Fruit fly (Drosophila melanogaster) whole organism, embryonic: ENCODE measurements around the gene PIP4K.

Experiments used
- Atf3 ChIP-seq: fragments of 200-800 bp; sonication (Bioruptor generic); optimal IDR thresholded peaks from 3 replicates; lab custom pipeline; 2016; ENCODE audit warnings: missing biosample characterization, missing genetic modification characterization
- BEAF-32 ChIP-seq: fragments of 200-800 bp; sonication (Bioruptor generic); optimal IDR thresholded peaks from 3 replicates; lab custom pipeline; 2017; ENCODE audit warnings: missing biosample characterization, missing genetic modification characterization, mild to moderate bottlenecking, moderate library complexity, missing genetic modification reagents
- CG1024 ChIP-seq: fragments of 200-800 bp; sonication (Bioruptor generic); IDR thresholded peaks from 2 replicates; pipeline ENCODE4 v1.3.6; 2022; ENCODE audit warnings: missing biosample characterization, missing genetic modification characterization
- CG10274 ChIP-seq: fragments of 200-800 bp; sonication (Bioruptor generic); optimal IDR thresholded peaks from 3 replicates; lab custom pipeline; 2017; ENCODE audit warnings: missing biosample characterization, mild to moderate bottlenecking, missing genetic modification characterization
- CG10654 ChIP-seq: fragments of 200-800 bp; sonication (Bioruptor generic); optimal IDR thresholded peaks from 2 replicates; lab custom pipeline; 2016; ENCODE audit warnings: missing biosample characterization, missing genetic modification characterization
- CG11398 ChIP-seq: fragments of 200-800 bp; sonication (Bioruptor generic); optimal IDR thresholded peaks from 2 replicates; lab custom pipeline; 2016; ENCODE audit warnings: missing biosample characterization, missing genetic modification characterization
- CG11695 ChIP-seq: fragments of 200-800 bp; sonication (Bioruptor generic); IDR thresholded peaks from 3 replicates; pipeline ENCODE4 v1.3.6; 2022; ENCODE audit warnings: missing biosample characterization, missing genetic modification characterization
- CG11696 ChIP-seq: fragments of 200-800 bp; sonication (Bioruptor generic); IDR thresholded peaks from 2 replicates; pipeline ENCODE4 v1.3.6; 2022; ENCODE audit warnings: missing biosample characterization, missing genetic modification characterization
- CG1233 ChIP-seq: fragments of 200-800 bp; sonication (Bioruptor generic); optimal IDR thresholded peaks from 4 replicates; lab custom pipeline; 2018; ENCODE audit warnings: missing biosample characterization, mild to moderate bottlenecking, missing genetic modification characterization
- CG12744 ChIP-seq: fragments of 200-800 bp; sonication (Bioruptor generic); optimal IDR thresholded peaks from 2 replicates; lab custom pipeline; 2016; ENCODE audit warnings: missing biosample characterization, missing genetic modification characterization
- CG13775 ChIP-seq: fragments of 200-800 bp; sonication (Bioruptor generic); optimal IDR thresholded peaks from 3 replicates; lab custom pipeline; 2017; ENCODE audit warnings: missing biosample characterization, mild to moderate bottlenecking, missing genetic modification characterization
- CG15479 ChIP-seq: fragments of 200-800 bp; sonication (Bioruptor generic); optimal IDR thresholded peaks from 3 replicates; lab custom pipeline; 2019; ENCODE audit warnings: missing biosample characterization, mild to moderate bottlenecking, missing genetic modification characterization, moderate library complexity
- CG16815 ChIP-seq: fragments of 200-800 bp; sonication (Bioruptor generic); optimal IDR thresholded peaks from 3 replicates; lab custom pipeline; 2017; ENCODE audit warnings: missing biosample characterization, mild to moderate bottlenecking, missing genetic modification characterization
- CG17186 ChIP-seq: fragments of 200-800 bp; sonication (Bioruptor generic); optimal IDR thresholded peaks from 3 replicates; lab custom pipeline; 2017; ENCODE audit warnings: missing biosample characterization, missing genetic modification reagents, missing genetic modification characterization
- CG17361 ChIP-seq: fragments of 200-800 bp; sonication (Bioruptor generic); IDR thresholded peaks from 3 replicates; pipeline ENCODE4 v1.3.6; 2022; ENCODE audit warnings: missing biosample characterization, missing genetic modification characterization
- CG18764 ChIP-seq: fragments of 200-800 bp; sonication (Bioruptor generic); optimal IDR thresholded peaks from 3 replicates; lab custom pipeline; 2016; ENCODE audit warnings: missing biosample characterization, missing genetic modification characterization
- CG2199 ChIP-seq: fragments of 200-800 bp; sonication (Bioruptor generic); IDR thresholded peaks from 3 replicates; pipeline ENCODE4 v1.3.6; 2022; ENCODE audit warnings: missing biosample characterization, missing genetic modification characterization
- CG2889 ChIP-seq: fragments of 200-800 bp; sonication (Bioruptor generic); IDR thresholded peaks from 3 replicates; pipeline ENCODE4 v1.3.6; 2022; ENCODE audit warnings: missing biosample characterization, missing genetic modification characterization
- CG4707 ChIP-seq: fragments of 200-800 bp; sonication (Bioruptor generic); optimal IDR thresholded peaks from 2 replicates; lab custom pipeline; 2018; ENCODE audit warnings: missing biosample characterization, mild to moderate bottlenecking, missing genetic modification characterization, moderate library complexity
- CG6654 ChIP-seq: fragments of 200-800 bp; sonication (Bioruptor generic); optimal IDR thresholded peaks from 2 replicates; lab custom pipeline; 2017; ENCODE audit warnings: missing biosample characterization, mild to moderate bottlenecking, missing genetic modification characterization
- CG6683 ChIP-seq: fragments of 200-800 bp; sonication (Bioruptor generic); optimal IDR thresholded peaks from 2 replicates; lab custom pipeline; 2017; ENCODE audit warnings: missing biosample characterization, mild to moderate bottlenecking, missing genetic modification characterization, missing genetic modification reagents
- CG7839 ChIP-seq: fragments of 200-800 bp; sonication (Bioruptor generic); optimal IDR thresholded peaks from 3 replicates; lab custom pipeline; 2018; ENCODE audit warnings: missing biosample characterization, mild to moderate bottlenecking, missing genetic modification characterization, moderate library complexity
- CG8359 ChIP-seq: fragments of 200-800 bp; sonication (Bioruptor generic); optimal IDR thresholded peaks from 2 replicates; lab custom pipeline; 2017; ENCODE audit warnings: missing biosample characterization, mild to moderate bottlenecking, missing genetic modification characterization, borderline replicate concordance
- CG8388 ChIP-seq: fragments of 200-800 bp; sonication (Bioruptor generic); optimal IDR thresholded peaks from 2 replicates; lab custom pipeline; 2019; ENCODE audit warnings: missing biosample characterization, mild to moderate bottlenecking, missing genetic modification characterization, moderate library complexity
- CG9932 ChIP-seq: fragments of 200-800 bp; sonication (Bioruptor generic); IDR thresholded peaks from 2 replicates; pipeline ENCODE4 v1.3.6; 2022; ENCODE audit warnings: missing biosample characterization, missing genetic modification characterization
- Dad ChIP-seq: fragments of 200-800 bp; sonication (Bioruptor generic); optimal IDR thresholded peaks from 3 replicates; lab custom pipeline; 2016; ENCODE audit warnings: missing biosample characterization, missing genetic modification characterization
- Hey ChIP-seq: fragments of 200-800 bp; sonication (Bioruptor generic); optimal IDR thresholded peaks from 3 replicates; lab custom pipeline; 2018; ENCODE audit warnings: missing biosample characterization, mild to moderate bottlenecking, missing genetic modification characterization
- Lhr ChIP-seq: fragments of 200-800 bp; sonication (Bioruptor generic); optimal IDR thresholded peaks from 3 replicates; lab custom pipeline; 2017; ENCODE audit warnings: mild to moderate bottlenecking, missing biosample characterization, missing genetic modification reagents, missing genetic modification characterization
- MBD-R2 ChIP-seq: fragments of 200-800 bp; sonication (Bioruptor generic); IDR thresholded peaks from 2 replicates; pipeline ENCODE4 v1.3.6; 2022; ENCODE audit warnings: missing biosample characterization, missing genetic modification characterization
- Optix ChIP-seq: fragments of 200-800 bp; sonication (Bioruptor generic); IDR thresholded peaks from 3 replicates; pipeline ENCODE4 v1.3.6; 2022; ENCODE audit warnings: missing biosample characterization, missing genetic modification characterization
- Side ChIP-seq: fragments of 200-800 bp; sonication (Bioruptor generic); optimal IDR thresholded peaks from 2 replicates; lab custom pipeline; 2016; ENCODE audit warnings: missing biosample characterization, missing genetic modification characterization
- Sry-β ChIP-seq: fragments of 200-800 bp; sonication (Bioruptor generic); optimal IDR thresholded peaks from 2 replicates; lab custom pipeline; 2018; ENCODE audit warnings: missing biosample characterization, mild to moderate bottlenecking, missing genetic modification characterization, moderate library complexity
- Ssrp ChIP-seq: fragments of 200-800 bp; sonication (Bioruptor generic); optimal IDR thresholded peaks from 2 replicates; lab custom pipeline; 2018; ENCODE audit warnings: missing biosample characterization, mild to moderate bottlenecking, missing genetic modification characterization, moderate library complexity
- TFAM ChIP-seq: fragments of 200-800 bp; sonication (Bioruptor generic); optimal IDR thresholded peaks from 2 replicates; lab custom pipeline; 2017; ENCODE audit warnings: missing biosample characterization, missing genetic modification characterization, inconsistent platforms
- Taf1 ChIP-seq: fragments of 200-800 bp; sonication (Bioruptor generic); IDR thresholded peaks from 2 replicates; pipeline ENCODE4 v1.3.6; 2022; ENCODE audit warnings: missing biosample characterization, missing genetic modification characterization
- YL-1 ChIP-seq: fragments of 200-800 bp; sonication (Bioruptor generic); optimal IDR thresholded peaks from 3 replicates; lab custom pipeline; 2017; ENCODE audit warnings: missing biosample characterization, mild to moderate bottlenecking, missing genetic modification characterization
- cas ChIP-seq: fragments of 200-800 bp; sonication (Bioruptor generic); IDR thresholded peaks from 2 replicates; pipeline ENCODE4 v1.3.6; 2022; ENCODE audit warnings: missing biosample characterization, missing genetic modification characterization
- dimm ChIP-seq: fragments of 200-800 bp; sonication (Bioruptor generic); IDR thresholded peaks from 2 replicates; pipeline ENCODE4 v1.3.6; 2022; ENCODE audit warnings: missing biosample characterization, missing genetic modification characterization
- eve ChIP-seq, 2 experiments: fragments of >200 bp; optimal IDR thresholded peaks; 2 replicates each; lab custom pipeline; 2017; ENCODE audit warnings: missing biosample characterization in 2 of 2, missing genetic modification characterization in 2 of 2
- fu2 ChIP-seq: fragments of 200-800 bp; sonication (Bioruptor generic); optimal IDR thresholded peaks from 2 replicates; lab custom pipeline; 2016; ENCODE audit warnings: missing biosample characterization, missing genetic modification characterization
- gfzf ChIP-seq: fragments of 200-800 bp; sonication (Bioruptor generic); optimal IDR thresholded peaks from 2 replicates; lab custom pipeline; 2016; ENCODE audit warnings: missing biosample characterization, mild to moderate bottlenecking, missing genetic modification characterization, moderate library complexity
- kay ChIP-seq: fragments of 200-800 bp; sonication (Bioruptor generic); optimal IDR thresholded peaks from 2 replicates; lab custom pipeline; 2016; ENCODE audit warnings: missing biosample characterization, missing genetic modification characterization
- lola ChIP-seq, 3 experiments: fragments of >200 bp in 2 of 3; fragments of 200-800 bp in 1 of 3; sonication (Bioruptor generic) in 1 of 3; optimal IDR thresholded peaks; 2 replicates each; lab custom pipeline; 2017 to 2019; ENCODE audit warnings: missing biosample characterization in 3 of 3, missing genetic modification characterization in 3 of 3, mild to moderate bottlenecking in 1 of 3, moderate library complexity in 1 of 3
- odd ChIP-seq: fragments of 200-800 bp; sonication (Bioruptor generic); optimal IDR thresholded peaks from 2 replicates; lab custom pipeline; 2017; ENCODE audit warnings: missing biosample characterization, mild to moderate bottlenecking, missing genetic modification characterization
- pfk ChIP-seq: fragments of 200-800 bp; sonication (Bioruptor generic); optimal IDR thresholded peaks from 2 replicates; lab custom pipeline; 2018; ENCODE audit warnings: missing biosample characterization, mild to moderate bottlenecking, missing genetic modification characterization, moderate library complexity
- row ChIP-seq: fragments of 200-800 bp; sonication (Bioruptor generic); IDR thresholded peaks from 3 replicates; pipeline ENCODE4 v1.3.6; 2022; ENCODE audit warnings: missing biosample characterization, missing genetic modification characterization
- sd ChIP-seq: fragments of 200-800 bp; sonication (Bioruptor generic); optimal IDR thresholded peaks from 3 replicates; lab custom pipeline; 2018; ENCODE audit warnings: missing biosample characterization, mild to moderate bottlenecking, missing genetic modification characterization, moderate library complexity
- sens ChIP-seq: fragments of 200-800 bp; sonication (Bioruptor generic); peaks from one replicate; lab custom pipeline; 2016; ENCODE audit warnings: missing biosample characterization, missing genetic modification characterization
- stwl ChIP-seq: fragments of 200-800 bp; sonication (Bioruptor generic); optimal IDR thresholded peaks from 3 replicates; lab custom pipeline; 2018; ENCODE audit warnings: missing biosample characterization, mild to moderate bottlenecking, missing genetic modification characterization, moderate library complexity
- usp ChIP-seq: fragments of >200 bp; optimal IDR thresholded peaks from 2 replicates; lab custom pipeline; 2017; ENCODE audit warnings: missing biosample characterization, missing genetic modification characterization
- vfl ChIP-seq: fragments of 200-800 bp; sonication (Bioruptor generic); optimal IDR thresholded peaks from 2 replicates; lab custom pipeline; 2016; ENCODE audit warnings: missing biosample characterization, missing genetic modification characterization

The PIP4K gene

DNA sequence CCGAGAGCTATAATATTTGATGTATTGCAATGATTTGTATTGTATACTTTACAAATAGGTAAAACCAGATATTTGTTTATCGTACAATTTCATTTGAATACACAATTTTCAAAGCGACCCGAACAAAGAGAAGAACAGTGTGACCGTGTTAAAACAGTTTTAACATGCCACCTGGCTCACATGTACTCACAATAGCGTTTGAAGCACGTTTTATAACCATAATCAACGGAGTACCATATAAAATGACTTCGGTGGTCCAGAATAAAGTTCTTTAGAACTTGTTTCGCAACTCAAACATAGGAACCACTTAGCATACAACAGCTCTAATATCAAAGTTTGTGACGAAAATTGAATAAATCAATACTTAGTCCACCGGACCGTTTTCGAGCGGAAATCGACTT lies 33.9 kb upstream of the PIP4K start, which contains the start of the genes Dyrk3 and Cadps (continued):
- TF ChIP-seq TFAM (GFP tag; lab: Kevin White, UChicago) (no peak), CG1233 (GFP tag; lab: Kevin White, UChicago) (no peak), CG1024 (GFP tag; lab: Robert Waterston, UW) (peak; percentile 99), CG4707 (GFP tag; lab: Kevin White, UChicago) (no peak), kay (no peak), CG17186 (GFP tag; lab: Kevin White, UChicago) (no peak), CG7839 (no peak), eve (GFP tag; optimal IDR thresholded peaks at IDR 0.05; lab: Kevin White, UChicago) (peak in 1 of 2 experiments; percentile 21), Taf1 (no peak), YL-1 (GFP tag; lab: Kevin White, UChicago) (peak; percentile 66), lola (GFP tag; optimal IDR thresholded peaks at IDR 0.05; lab: Kevin White, UChicago) (peak in 1 of 3 experiments; percentile 64), CG6654 (GFP tag; lab: Kevin White, UChicago) (no peak), CG8388 (no peak), CG17361 (GFP tag; lab: Robert Waterston, UW) (peak; percentile 64; the same call in 2 of the 3 replicates), Optix (GFP tag; lab: Robert Waterston, UW) (no peak), Sry-β (GFP tag; lab: Kevin White, UChicago) (no peak), odd (GFP tag; lab: Kevin White, UChicago) (no peak), CG9932 (GFP tag; lab: Robert Waterston, UW) (no peak), CG18764 (no peak), cas (GFP tag; lab: Robert Waterston, UW) (no peak), Lhr (GFP tag; lab: Kevin White, UChicago) (peak; percentile 57), vfl (GFP tag; lab: Kevin White, UChicago) (no peak), CG8359 (GFP tag; lab: Kevin White, UChicago) (no peak), CG6683 (GFP tag; lab: Kevin White, UChicago) (no peak), CG2889 (no peak), CG11695 (GFP tag; lab: Robert Waterston, UW) (no peak), pfk (GFP tag; lab: Kevin White, UChicago) (peak; percentile 75), sd (tag; lab: Kevin White, UChicago) (no peak), sens (peak; percentile 87), Atf3 (no peak), Ssrp (peak; percentile 15), CG13775 (GFP tag; lab: Kevin White, UChicago) (no peak), CG16815 (no peak), Hey (tag; lab: Kevin White, UChicago) (no peak), CG10654 (GFP tag; lab: Kevin White, UChicago) (no peak), CG12744 (no peak), fu2 (no peak), CG11398 (GFP tag; lab: Kevin White, UChicago) (no peak), row (GFP tag; lab: Robert Waterston, UW) (peak; percentile 89; the same call in 2 of the 3 replicates), CG2199 (GFP tag; lab: Robert Waterston, UW) (peak; percentile 81; the same call in 1 of the 3 replicates), Dad (no peak), Side (GFP tag; lab: Kevin White, UChicago) (no peak), stwl (tag; lab: Kevin White, UChicago) (peak; percentile 16), CG10274 (GFP tag; lab: Kevin White, UChicago) (no peak), BEAF-32 (GFP tag; lab: Kevin White, UChicago) (peak; percentile 57), usp (no peak), CG15479 (GFP tag; lab: Kevin White, UChicago) (peak; percentile 65), dimm (GFP tag; lab: Robert Waterston, UW) (no peak), CG11696 (no peak), gfzf (GFP tag; lab: Kevin White, UChicago) (peak; percentile 74), MBD-R2 (GFP tag; lab: Robert Waterston, UW) (peak; percentile 44; the same call in 1 of the 2 replicates)
